Fruit fly (Drosophila melanogaster) whole organism, embryonic: ENCODE measurements around the gene sals.

Experiments
- Adf1 ChIP-seq: fragments of 200-800 bp; sonication (Bioruptor generic); IDR thresholded peaks from 2 replicates; pipeline ENCODE4 v1.3.6; 2022; ENCODE audit warnings: missing biosample characterization, missing genetic modification characterization
- CG10274 ChIP-seq: fragments of 200-800 bp; sonication (Bioruptor generic); optimal IDR thresholded peaks from 3 replicates; lab custom pipeline; 2017; ENCODE audit warnings: missing biosample characterization, mild to moderate bottlenecking, missing genetic modification characterization
- CG10565 ChIP-seq: fragments of 200-800 bp; sonication (Bioruptor generic); optimal IDR thresholded peaks from 3 replicates; lab custom pipeline; 2016; ENCODE audit warnings: missing biosample characterization, mild to moderate bottlenecking, missing genetic modification characterization
- CG11560 ChIP-seq: fragments of 200-800 bp; sonication (Bioruptor generic); IDR thresholded peaks from 3 replicates; pipeline ENCODE4 v1.3.6; 2022; ENCODE audit warnings: missing biosample characterization, missing genetic modification characterization
- CG11723 ChIP-seq: fragments of 200-800 bp; sonication (Bioruptor generic); optimal IDR thresholded peaks from 2 replicates; lab custom pipeline; 2017; ENCODE audit warnings: missing biosample characterization, mild to moderate bottlenecking, missing genetic modification characterization
- CG12071 ChIP-seq: fragments of 200-800 bp; sonication (Bioruptor generic); optimal IDR thresholded peaks from 3 replicates; lab custom pipeline; 2018; ENCODE audit warnings: missing biosample characterization, mild to moderate bottlenecking, missing genetic modification characterization
- CG12391 ChIP-seq: fragments of 200-800 bp; sonication (Bioruptor generic); optimal IDR thresholded peaks from 3 replicates; lab custom pipeline; 2018; ENCODE audit warnings: missing biosample characterization, mild to moderate bottlenecking, missing genetic modification characterization, moderate library complexity
- CG13624 ChIP-seq: fragments of 200-800 bp; sonication (Bioruptor generic); optimal IDR thresholded peaks from 2 replicates; lab custom pipeline; 2016; ENCODE audit warnings: missing biosample characterization, missing genetic modification characterization
- CG14860 ChIP-seq: fragments of 200-800 bp; sonication (Bioruptor generic); IDR thresholded peaks from 3 replicates; pipeline ENCODE4 v1.3.6; 2022; ENCODE audit warnings: missing biosample characterization, missing genetic modification characterization; ENCODE audit not compliant: partially characterized antibody
- CG15479 ChIP-seq: fragments of 200-800 bp; sonication (Bioruptor generic); optimal IDR thresholded peaks from 3 replicates; lab custom pipeline; 2019; ENCODE audit warnings: missing biosample characterization, mild to moderate bottlenecking, missing genetic modification characterization, moderate library complexity
- CG2202 ChIP-seq: fragments of 200-800 bp; sonication (Bioruptor generic); optimal IDR thresholded peaks from 2 replicates; lab custom pipeline; 2018; ENCODE audit warnings: missing biosample characterization, mild to moderate bottlenecking, missing genetic modification characterization
- CG8290 ChIP-seq, 3 experiments: fragments of 200-800 bp; sonication (Bioruptor generic); optimal IDR thresholded peaks; 2 replicates each; lab custom pipeline; 2016 to 2019; ENCODE audit warnings: missing biosample characterization in 3 of 3, missing genetic modification characterization in 3 of 3, mild to moderate bottlenecking in 2 of 3, moderate library complexity in 1 of 3
- D ChIP-seq, 2 experiments: fragments of 200-800 bp in 1 of 2; fragments of >200 bp in 1 of 2; sonication (Bioruptor generic) in 1 of 2; optimal IDR thresholded peaks; 2 replicates in 1 of 2; 3 replicates in 1 of 2; lab custom pipeline; 2017; ENCODE audit warnings: mild to moderate bottlenecking in 1 of 2, missing biosample characterization in 1 of 2, missing genetic modification characterization in 1 of 2, missing genetic modification reagents in 1 of 2
- Dbx ChIP-seq: fragments of 200-800 bp; sonication (Bioruptor generic); IDR thresholded peaks from 3 replicates; pipeline ENCODE4 v1.3.6; 2022; ENCODE audit warnings: missing biosample characterization, missing genetic modification characterization
- Dll ChIP-seq: fragments of 200-800 bp; sonication (Bioruptor generic); IDR thresholded peaks from 4 replicates; pipeline ENCODE4 v1.3.6; 2022; ENCODE audit warnings: missing biosample characterization, missing genetic modification characterization; ENCODE audit not compliant: partially characterized antibody
- Dref ChIP-seq: fragments of 200-800 bp; sonication (Bioruptor generic); IDR thresholded peaks from 2 replicates; pipeline ENCODE4 v1.3.6; 2022; ENCODE audit warnings: missing biosample characterization, missing genetic modification characterization
- Ets65A ChIP-seq: fragments of 200-800 bp; sonication (Bioruptor generic); peaks from one replicate; lab custom pipeline; 2016; ENCODE audit warnings: missing biosample characterization, missing genetic modification characterization
- HLH3B ChIP-seq: fragments of 200-800 bp; sonication (Bioruptor generic); IDR thresholded peaks from 2 replicates; pipeline ENCODE4 v1.3.6; 2022; ENCODE audit warnings: missing biosample characterization, missing genetic modification characterization
- Hr3 ChIP-seq: fragments of 200-800 bp; sonication (Bioruptor generic); optimal IDR thresholded peaks from 3 replicates; lab custom pipeline; 2016; ENCODE audit warnings: missing biosample characterization, missing genetic modification characterization
- Max ChIP-seq: fragments of 200-800 bp; sonication (Bioruptor generic); optimal IDR thresholded peaks from 2 replicates; lab custom pipeline; 2016; ENCODE audit warnings: missing biosample characterization, mild to moderate bottlenecking, missing genetic modification characterization
- Myb ChIP-seq: fragments of 200-800 bp; sonication (Bioruptor generic); optimal IDR thresholded peaks from 2 replicates; lab custom pipeline; 2016; ENCODE audit warnings: missing biosample characterization, missing genetic modification characterization
- Trl ChIP-seq, 3 experiments: fragments of >200 bp in 2 of 3; fragments of 200-800 bp in 1 of 3; sonication (Bioruptor generic) in 1 of 3; optimal IDR thresholded peaks; 2 replicates in 1 of 3; 3 replicates in 2 of 3; lab custom pipeline; 2016 to 2017; ENCODE audit warnings: missing biosample characterization in 1 of 3, missing genetic modification characterization in 1 of 3
- Vsx1 ChIP-seq: fragments of 200-800 bp; sonication (Bioruptor generic); optimal IDR thresholded peaks from 2 replicates; lab custom pipeline; 2017; ENCODE audit warnings: missing biosample characterization, mild to moderate bottlenecking, missing genetic modification characterization, missing genetic modification reagents
- Xrp1 ChIP-seq: fragments of 200-800 bp; sonication (Bioruptor generic); IDR thresholded peaks from 2 replicates; pipeline ENCODE4 v1.3.6; 2022; ENCODE audit warnings: missing biosample characterization, missing genetic modification characterization
- bbx ChIP-seq: fragments of 200-800 bp; sonication (Bioruptor generic); IDR thresholded peaks from 2 replicates; pipeline ENCODE4 v1.3.6; 2022; ENCODE audit warnings: missing biosample characterization, missing genetic modification characterization; ENCODE audit not compliant: partially characterized antibody
- br ChIP-seq: fragments of >200 bp; optimal IDR thresholded peaks from 2 replicates; lab custom pipeline; 2017
- cas ChIP-seq: fragments of 200-800 bp; sonication (Bioruptor generic); IDR thresholded peaks from 2 replicates; pipeline ENCODE4 v1.3.6; 2022; ENCODE audit warnings: missing biosample characterization, missing genetic modification characterization
- chm ChIP-seq: fragments of 200-800 bp; sonication (Bioruptor generic); IDR thresholded peaks from 2 replicates; pipeline ENCODE4 v1.3.6; 2022; ENCODE audit warnings: missing biosample characterization, missing genetic modification characterization
- chn ChIP-seq: fragments of 200-800 bp; sonication (Bioruptor generic); optimal IDR thresholded peaks from 2 replicates; lab custom pipeline; 2016; ENCODE audit warnings: missing biosample characterization, missing genetic modification characterization
- crol ChIP-seq: fragments of 200-800 bp; sonication (Bioruptor generic); IDR thresholded peaks from 2 replicates; pipeline ENCODE4 v1.3.6; 2022; ENCODE audit warnings: missing biosample characterization, missing genetic modification characterization
- dmrt11E ChIP-seq: fragments of 200-800 bp; sonication (Bioruptor generic); optimal IDR thresholded peaks from 3 replicates; lab custom pipeline; 2018; ENCODE audit warnings: missing biosample characterization, mild to moderate bottlenecking, missing genetic modification characterization, moderate library complexity
- dmrt99B ChIP-seq: fragments of 200-800 bp; sonication (Bioruptor generic); optimal IDR thresholded peaks from 2 replicates; lab custom pipeline; 2018; ENCODE audit warnings: missing biosample characterization, mild to moderate bottlenecking, missing genetic modification characterization, moderate library complexity
- emc ChIP-seq: fragments of 200-800 bp; sonication (Bioruptor generic); optimal IDR thresholded peaks from 2 replicates; lab custom pipeline; 2016; ENCODE audit warnings: missing biosample characterization, missing genetic modification characterization
- eve ChIP-seq, 2 experiments: fragments of >200 bp; optimal IDR thresholded peaks; 2 replicates each; lab custom pipeline; 2017; ENCODE audit warnings: missing biosample characterization in 2 of 2, missing genetic modification characterization in 2 of 2
- fd96Cb ChIP-seq: fragments of 200-800 bp; sonication (Bioruptor generic); optimal IDR thresholded peaks from 2 replicates; lab custom pipeline; 2018; ENCODE audit warnings: missing biosample characterization, mild to moderate bottlenecking, missing genetic modification characterization, moderate library complexity
- jing ChIP-seq: fragments of 200-800 bp; sonication (Bioruptor generic); optimal IDR thresholded peaks from 2 replicates; lab custom pipeline; 2018; ENCODE audit warnings: missing biosample characterization, mild to moderate bottlenecking, missing genetic modification characterization
- ken ChIP-seq: fragments of 200-800 bp; sonication (Bioruptor generic); IDR thresholded peaks from 3 replicates; pipeline ENCODE4 v1.3.6; 2022; ENCODE audit warnings: missing biosample characterization, missing genetic modification characterization
- kni ChIP-seq: fragments of 200-800 bp; sonication (Bioruptor generic); optimal IDR thresholded peaks from 3 replicates; lab custom pipeline; 2017; ENCODE audit warnings: mild to moderate bottlenecking, missing biosample characterization, missing genetic modification reagents, missing genetic modification characterization
- lab ChIP-seq: fragments of 200-800 bp; sonication (Bioruptor generic); optimal IDR thresholded peaks from 3 replicates; lab custom pipeline; 2017; ENCODE audit warnings: missing biosample characterization, missing genetic modification characterization, mild to moderate bottlenecking, moderate library complexity, missing genetic modification reagents
- lola ChIP-seq, 3 experiments: fragments of >200 bp in 2 of 3; fragments of 200-800 bp in 1 of 3; sonication (Bioruptor generic) in 1 of 3; optimal IDR thresholded peaks; 2 replicates each; lab custom pipeline; 2017 to 2019; ENCODE audit warnings: missing biosample characterization in 3 of 3, missing genetic modification characterization in 3 of 3, mild to moderate bottlenecking in 1 of 3, moderate library complexity in 1 of 3
- org-1 ChIP-seq: fragments of 200-800 bp; sonication (Bioruptor generic); optimal IDR thresholded peaks from 2 replicates; lab custom pipeline; 2017; ENCODE audit warnings: missing biosample characterization, missing genetic modification characterization
- pum ChIP-seq: fragments of 200-800 bp; sonication (Bioruptor generic); optimal IDR thresholded peaks from 2 replicates; lab custom pipeline; 2016; ENCODE audit warnings: missing biosample characterization, missing genetic modification characterization
- stwl ChIP-seq: fragments of 200-800 bp; sonication (Bioruptor generic); optimal IDR thresholded peaks from 3 replicates; lab custom pipeline; 2018; ENCODE audit warnings: missing biosample characterization, mild to moderate bottlenecking, missing genetic modification characterization, moderate library complexity
- tio ChIP-seq: fragments of 200-800 bp; sonication (Bioruptor generic); optimal IDR thresholded peaks from 2 replicates; lab custom pipeline; 2017; ENCODE audit warnings: missing biosample characterization, missing genetic modification characterization, inconsistent platforms
- ttk ChIP-seq: fragments of 200-800 bp; sonication (Bioruptor generic); IDR thresholded peaks from 2 replicates; pipeline ENCODE4 v2.1.2; 2022; ENCODE audit warnings: missing biosample characterization, missing genetic modification characterization
- tx ChIP-seq: fragments of 200-800 bp; sonication (Bioruptor generic); optimal IDR thresholded peaks from 2 replicates; lab custom pipeline; 2016; ENCODE audit warnings: missing biosample characterization, missing genetic modification characterization
- wor ChIP-seq: fragments of 200-800 bp; sonication (Bioruptor generic); IDR thresholded peaks from 2 replicates; pipeline ENCODE4 v1.3.6; 2022; ENCODE audit warnings: missing biosample characterization, missing genetic modification characterization
- zfh2 ChIP-seq: fragments of 200-800 bp; sonication (Bioruptor generic); optimal IDR thresholded peaks from 2 replicates; lab custom pipeline; 2016; ENCODE audit warnings: missing biosample characterization, missing genetic modification characterization

The sals gene

dm6 chr3R:11437528-11437927, 14.1 kb downstream of the sals start, which contains the start of gene CG17230 (continued):
- TF ChIP-seq crol (GFP tag; lab: Robert Waterston, UW): no peak
- no peak for TF ChIP-seq Vsx1 (GFP tag; lab: Kevin White, UChicago)
- TF ChIP-seq cas (GFP tag; lab: Robert Waterston, UW): no peak
- TF ChIP-seq Trl (optimal IDR thresholded peaks at IDR 0.05; lab: Kevin White, UChicago): no peak
- TF ChIP-seq Trl (GFP tag; optimal IDR thresholded peaks at IDR 0.05; lab: Kevin White, UChicago): no peak
- no peak for TF ChIP-seq wor (GFP tag; lab: Robert Waterston, UW)
- no peak for TF ChIP-seq D (optimal IDR thresholded peaks at IDR 0.05; lab: Kevin White, UChicago)
- no peak for TF ChIP-seq D (GFP tag; optimal IDR thresholded peaks at IDR 0.05; lab: Kevin White, UChicago)
- TF ChIP-seq eve (GFP tag; optimal IDR thresholded peaks at IDR 0.05; lab: Kevin White, UChicago): no peak
- no peak for TF ChIP-seq CG11560 (tag; lab: Robert Waterston, UW)
- TF ChIP-seq br: no peak
- TF ChIP-seq pum: no peak
- no peak for TF ChIP-seq CG13624 (GFP tag; lab: Kevin White, UChicago)
- peak; percentile 78 for TF ChIP-seq Dref (GFP tag; lab: Robert Waterston, UW)
- TF ChIP-seq bbx (GFP tag; lab: Robert Waterston, UW): peak; percentile 84
- no peak for TF ChIP-seq dmrt99B (tag; lab: Kevin White, UChicago)
- TF ChIP-seq tio: no peak
- no peak for TF ChIP-seq CG8290 (GFP tag; optimal IDR thresholded peaks at IDR 0.05; lab: Kevin White, UChicago)
- no peak for TF ChIP-seq CG8290 (tag; optimal IDR thresholded peaks at IDR 0.05; lab: Kevin White, UChicago)
- no peak for TF ChIP-seq Max (GFP tag; lab: Kevin White, UChicago)
- TF ChIP-seq CG10274 (GFP tag; lab: Kevin White, UChicago): no peak
- peak; percentile 74 for TF ChIP-seq Myb
- TF ChIP-seq CG14860 (GFP tag; lab: Robert Waterston, UW): peak; percentile 72; the same call in 2 of the 3 replicates
- no peak for TF ChIP-seq Xrp1 (GFP tag; lab: Robert Waterston, UW)
- TF ChIP-seq chn (GFP tag; lab: Kevin White, UChicago): no peak
- no peak for TF ChIP-seq lab (GFP tag; lab: Kevin White, UChicago)
- no peak for TF ChIP-seq Dbx (GFP tag; lab: Robert Waterston, UW)
- peak; percentile 18 for TF ChIP-seq dmrt11E (tag; lab: Kevin White, UChicago)
- no peak for TF ChIP-seq chm (GFP tag; lab: Robert Waterston, UW)

dm6 chr3R:11435537-11436234, 15.9 kb downstream of the sals start, which contains the start of the genes Exd2 and CG5281:
Gene Exd2, minus strand, starts transcription at chr3R:11435703.
Gene CG5281, plus strand, starts transcription at chr3R:11435850.
- TF ChIP-seq lola (GFP tag; optimal IDR thresholded peaks at IDR 0.05; lab: Kevin White, UChicago) (peak in 1 of 3 experiments; percentile 46), Myb (peak; percentile 95), ken (GFP tag; lab: Robert Waterston, UW) (0 out of 3 replicates have a peak, but pooled peaks have one; percentile 38), stwl (peak; percentile 77), Hr3 (peak; percentile 42), CG12391 (tag; lab: Kevin White, UChicago) (peak; percentile 70), CG15479 (no peak), emc (GFP tag; lab: Kevin White, UChicago) (no peak), ttk (no peak), CG10565 (GFP tag; lab: Kevin White, UChicago) (no peak), jing (GFP tag; lab: Kevin White, UChicago) (no peak), org-1 (GFP tag; lab: Kevin White, UChicago) (no peak), kni (GFP tag; lab: Kevin White, UChicago) (peak; percentile 54), HLH3B (GFP tag; lab: Robert Waterston, UW) (peak; percentile 24; the same call in 1 of the 2 replicates), CG2202 (tag; lab: Kevin White, UChicago) (peak; percentile 19), CG11723 (GFP tag; lab: Kevin White, UChicago) (no peak), tx (GFP tag; lab: Kevin White, UChicago) (peak; percentile 62), CG12071 (GFP tag; lab: Kevin White, UChicago) (peak; percentile 26), Dll (GFP tag; lab: Robert Waterston, UW) (peak; percentile 65; the same call in 3 of the 4 replicates), zfh2 (peak; percentile 55), Adf1 (GFP tag; lab: Robert Waterston, UW) (no peak), fd96Cb (tag; lab: Kevin White, UChicago) (peak; percentile 9), Ets65A (peak; percentile 96)
